Fruit fly (Drosophila melanogaster): Measurements from ENCODE around the gene Syn.

The Syn gene

dm6 chr3R:10185986-10186385 lies 4.5 kb upstream of the Syn start (continued):
- TF ChIP-seq HHEX (GFP tag; optimal IDR thresholded peaks at IDR 0.05) (peak; percentile 21), CG15011 (GFP tag; optimal IDR thresholded peaks at IDR 0.05) (peak; percentile 37), schlank (tag; optimal IDR thresholded peaks at IDR 0.05) (peak; percentile 36), HmgD (GFP tag; optimal IDR thresholded peaks at IDR 0.05) (no peak), lab (GFP tag; optimal IDR thresholded peaks at IDR 0.05) (peak; percentile 52), bowl (GFP tag; IDR thresholded peaks at IDR 0.05) (no peak), PHDP (tag; optimal IDR thresholded peaks at IDR 0.05) (peak; percentile 17), D19B (GFP tag; optimal IDR thresholded peaks at IDR 0.05) (no peak), kay (GFP tag; optimal IDR thresholded peaks at IDR 0.05) (no peak), Lhr (GFP tag; optimal IDR thresholded peaks at IDR 0.05) (no peak), CG11560 (tag; IDR thresholded peaks at IDR 0.05) (no peak), CG31224 (GFP tag; IDR thresholded peaks at IDR 0.05) (no peak), pita (GFP tag; optimal IDR thresholded peaks at IDR 0.05) (no peak), ham (GFP tag; IDR thresholded peaks at IDR 0.05) (no peak), Elba2 (GFP tag; optimal IDR thresholded peaks at IDR 0.05) (no peak), Hr78 (GFP tag; optimal IDR thresholded peaks at IDR 0.05) (no peak), unpg (GFP tag; optimal IDR thresholded peaks at IDR 0.05) (peak; percentile 10), ato (GFP tag; IDR thresholded peaks at IDR 0.05; ENCODE audit: partially characterized antibody) (no peak), CG31441 (GFP tag; IDR thresholded peaks at IDR 0.05) (no peak), Poxn (GFP tag; IDR thresholded peaks at IDR 0.05) (no peak), btn (GFP tag; optimal IDR thresholded peaks at IDR 0.05) (no peak), CoRest (tag; optimal IDR thresholded peaks at IDR 0.05) (no peak), CG6654 (GFP tag; optimal IDR thresholded peaks at IDR 0.05) (no peak), CG13624 (GFP tag; optimal IDR thresholded peaks at IDR 0.05) (peak; percentile 11), caup (GFP tag; optimal IDR thresholded peaks at IDR 0.05; ENCODE audit: severe bottlenecking) (peak; percentile 46), Awh (GFP tag; IDR thresholded peaks at IDR 0.05) (peak; percentile 54), CG3726 (GFP tag; IDR thresholded peaks at IDR 0.05) (no peak), Vsx1 (GFP tag; optimal IDR thresholded peaks at IDR 0.05) (no peak), CG7357 (GFP tag; IDR thresholded peaks at IDR 0.05) (no peak), bab2 (GFP tag; optimal IDR thresholded peaks at IDR 0.05) (no peak), jing (GFP tag; optimal IDR thresholded peaks at IDR 0.05) (no peak), CG2199 (GFP tag; IDR thresholded peaks at IDR 0.05) (no peak), H2.0 (GFP tag; IDR thresholded peaks at IDR 0.05) (no peak), sob (GFP tag; IDR thresholded peaks at IDR 0.05) (peak; percentile 14; the same call in 1 of the 2 replicates), usp (GFP tag; optimal IDR thresholded peaks at IDR 0.05) (no peak), ranshi (GFP tag; IDR thresholded peaks at IDR 0.05) (0 out of 2 replicates have a peak, but pooled peaks have one; percentile 11), BEAF-32 (GFP tag; optimal IDR thresholded peaks at IDR 0.05) (no peak), lilli (GFP tag; optimal IDR thresholded peaks at IDR 0.05) (no peak), sr (GFP tag; IDR thresholded peaks at IDR 0.05) (no peak), Hr51 (GFP tag; optimal IDR thresholded peaks at IDR 0.05) (peak in 1 of 2 experiments; percentile 14), MTF-1 (GFP tag; optimal IDR thresholded peaks at IDR 0.05; ENCODE audit: borderline replicate concordance) (peak; percentile 9), oc (tag; optimal IDR thresholded peaks at IDR 0.05) (no peak), odd (GFP tag; optimal IDR thresholded peaks at IDR 0.05) (peak; percentile 36), Blimp-1 (GFP tag; optimal IDR thresholded peaks at IDR 0.05) (peak; percentile 25), ftz-f1 (GFP tag; optimal IDR thresholded peaks at IDR 0.05) (peak; percentile 5), CG13894 (tag; optimal IDR thresholded peaks at IDR 0.05) (peak; percentile 28), CG31365 (tag; optimal IDR thresholded peaks at IDR 0.05) (peak; percentile 29), mam (GFP tag; optimal IDR thresholded peaks at IDR 0.05) (no peak), corto (GFP tag; optimal IDR thresholded peaks at IDR 0.05) (no peak), CG2120 (GFP tag; optimal IDR thresholded peaks at IDR 0.05) (peak; percentile 0), CG4360 (GFP tag; IDR thresholded peaks at IDR 0.05) (no peak)

All from whole organism, embryonic.